Worm (Caenorhabditis elegans): ENCODE data around the gene del-7.

The del-7 gene

DNA sequence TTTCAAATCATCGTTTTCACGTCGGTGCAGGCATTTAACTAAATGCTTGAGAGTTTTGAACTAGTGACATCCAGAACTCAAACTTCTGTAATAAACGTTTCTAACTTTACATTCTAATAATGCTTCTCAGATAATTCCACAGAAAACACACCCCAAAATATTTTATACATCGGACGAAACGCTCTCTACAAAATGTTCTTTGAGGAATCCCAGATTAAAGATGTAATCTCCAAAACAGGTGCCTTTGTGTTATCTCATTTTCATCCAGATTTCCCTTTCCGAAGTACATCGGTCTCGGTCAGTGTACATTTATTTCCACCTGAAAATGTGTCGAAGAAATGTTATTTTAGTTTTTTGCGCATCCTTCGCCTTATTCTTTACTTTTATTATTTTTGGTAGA lies 44.5 kb downstream of the del-7 start, which contains the start of gene C33H5.2:
Gene C33H5.2 (plus strand): TSS at position 301 of the 400 bp plus-strand sequence.
- TF ChIP-seq F13C5.2 (tag; optimal IDR thresholded peaks at IDR 0.05) = no peak
- TF ChIP-seq B0310.2 (tag; optimal IDR thresholded peaks at IDR 0.05) = no peak
- TF ChIP-seq tra-4 (tag; optimal IDR thresholded peaks at IDR 0.05) = no peak
- no peak for TF ChIP-seq hmbx-1 (tag; optimal IDR thresholded peaks at IDR 0.05)
- TF ChIP-seq flt-1 (GFP tag; IDR thresholded peaks at IDR 0.05) = no peak
- no peak for TF ChIP-seq hmg-4 (GFP tag; optimal IDR thresholded peaks at IDR 0.05)
- TF ChIP-seq tbx-11 (GFP tag; IDR thresholded peaks at IDR 0.05) = no peak
- TF ChIP-seq scrt-1 (GFP tag; IDR thresholded peaks at IDR 0.05) = no peak
- TF ChIP-seq ceh-13 (GFP tag; optimal IDR thresholded peaks at IDR 0.05) = no peak

DNA sequence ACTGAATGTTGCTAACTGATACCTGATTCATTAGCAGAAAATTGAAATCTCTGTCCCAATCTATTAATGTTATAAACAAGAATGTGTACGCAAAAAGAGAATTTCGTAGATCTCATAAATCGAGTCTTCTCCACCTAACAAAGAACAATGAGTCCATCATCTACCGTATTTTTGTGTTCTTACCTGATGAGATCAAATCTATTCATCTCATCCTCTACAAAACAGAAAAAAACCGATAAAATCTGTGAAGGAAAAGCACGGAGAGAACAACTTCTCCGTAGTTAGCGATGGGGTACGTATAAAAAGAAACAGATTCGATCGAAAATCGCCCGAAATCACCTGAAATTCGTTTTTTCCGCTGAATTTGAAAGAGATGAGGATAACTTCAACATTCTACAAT lies 48.4 kb downstream of the del-7 start, which contains the start of gene C33H5.1:
Gene C33H5.1 (plus strand): TSS at position 330 of the 400 bp plus-strand sequence.
- no peak for TF ChIP-seq F13C5.2 (tag; optimal IDR thresholded peaks at IDR 0.05)

Measured in whole organism, early embryonic.